Worm (Caenorhabditis elegans) whole organism, midembryonic: ENCODE measurements around the gene D1022.5.
A peak's percentile ranks its signal among the peaks of the same experiment; 100 is the strongest.

ENCODE experiments used
- T22C8.4 ChIP-seq: fragments of 200-800 bp; sonication (Bioruptor generic); IDR thresholded peaks from 2 replicates; pipeline ENCODE4 v1.3.6; 2022; ENCODE audit warnings: missing genetic modification characterization, missing compliant biosample characterization
- cog-1 ChIP-seq: sonication (generic microtip); optimal IDR thresholded peaks from 2 replicates; lab custom pipeline; 2016; ENCODE audit warnings: missing genetic modification characterization, missing compliant biosample characterization
- flt-1 ChIP-seq: fragments of 200-800 bp; sonication (Bioruptor generic); IDR thresholded peaks from 2 replicates; pipeline ENCODE4 v1.3.6; 2022; ENCODE audit warnings: missing genetic modification characterization, missing compliant biosample characterization
- klf-2 ChIP-seq: fragments of 200-800 bp; sonication (Bioruptor generic); conservative IDR thresholded peaks from 2 replicates; pipeline ENCODE4 v1.3.6; 2022; ENCODE audit warnings: missing genetic modification reagents, missing genetic modification characterization, missing compliant biosample characterization
- med-1 ChIP-seq: sonication (generic microtip); optimal IDR thresholded peaks from 2 replicates; lab custom pipeline; 2017; ENCODE audit warnings: missing genetic modification characterization, mild to moderate bottlenecking, missing compliant biosample characterization, antibody characterized with exemption, missing genetic modification reagents; ENCODE audit not compliant: insufficient read depth
- ref-1 ChIP-seq: fragments of 200-800 bp; sonication (Bioruptor generic); conservative IDR thresholded peaks from 2 replicates; pipeline ENCODE4 v1.3.6; 2022; ENCODE audit warnings: missing genetic modification reagents, missing genetic modification characterization, missing compliant biosample characterization
- tab-1 ChIP-seq: fragments of 200-800 bp; sonication (Bioruptor generic); IDR thresholded peaks from 2 replicates; pipeline ENCODE4 v1.3.6; 2022; ENCODE audit warnings: missing genetic modification characterization, missing compliant biosample characterization
- ztf-23 ChIP-seq: fragments of 200-800 bp; sonication (Bioruptor generic); IDR thresholded peaks from 2 replicates; pipeline ENCODE4 v1.3.6; 2022; ENCODE audit warnings: missing genetic modification reagents, missing genetic modification characterization, missing compliant biosample characterization
- ztf-29 ChIP-seq: fragments of 200-800 bp; sonication (Bioruptor generic); IDR thresholded peaks from 2 replicates; pipeline ENCODE4 v1.3.6; 2022; ENCODE audit warnings: missing genetic modification reagents, missing genetic modification characterization, missing compliant biosample characterization

Gene D1022.5

ce11 chrII:7458706-7459105 lies at the start of gene D1022.5:
Gene D1022.5, minus strand, starts transcription at chrII:7458806.
- TF ChIP-seq med-1 (GFP tag; lab: Kevin White, UChicago) = no peak

- TF ChIP-seq flt-1 (GFP tag; lab: Robert Waterston, UW) = no peak
Measured at ce11 chrII:7505005-7505404, 46.4 kb upstream of the D1022.5 start, which contains the start of gene C28F5.1. Gene C28F5.1, plus strand, starts transcription at chrII:7505305.

ce11 chrII:7499390-7499789 lies 40.8 kb upstream of the D1022.5 start, which contains the start of gene srab-14:
Gene srab-14, minus strand, starts transcription at chrII:7499490.
- TF ChIP-seq ztf-29 (GFP tag; lab: Robert Waterston, UW) (no peak), ztf-23 (GFP tag; lab: Robert Waterston, UW) (no peak), cog-1 (tag; lab: Kevin White, UChicago) (no peak), T22C8.4 (GFP tag; lab: Robert Waterston, UW) (no peak), tab-1 (GFP tag; lab: Robert Waterston, UW) (no peak), ref-1 (no peak), med-1 (GFP tag; lab: Kevin White, UChicago) (no peak)

ce11 chrII:7496070-7496469 lies 37.5 kb upstream of the D1022.5 start, which contains the start of gene spi-1:
Gene spi-1, plus strand, starts transcription at chrII:7496247.
- no peak for TF ChIP-seq flt-1 (GFP tag; lab: Robert Waterston, UW)
- TF ChIP-seq cog-1 (tag; lab: Kevin White, UChicago) = no peak
- TF ChIP-seq ref-1 = no peak
- no peak for TF ChIP-seq ztf-23 (GFP tag; lab: Robert Waterston, UW)
- no peak for TF ChIP-seq klf-2 (GFP tag; lab: Robert Waterston, UW)
- TF ChIP-seq med-1 (GFP tag; lab: Kevin White, UChicago) = no peak
- TF ChIP-seq T22C8.4 (GFP tag; lab: Robert Waterston, UW) = no peak
- TF ChIP-seq ztf-29 (GFP tag; lab: Robert Waterston, UW) = no peak
- no peak for TF ChIP-seq tab-1 (GFP tag; lab: Robert Waterston, UW)

ce11 chrII:7494155-7494554 lies 35.5 kb upstream of the D1022.5 start, which contains the start of gene R10H1.1:
Gene R10H1.1, plus strand, starts transcription at chrII:7494455.
- TF ChIP-seq tab-1 (GFP tag; lab: Robert Waterston, UW) (no peak), med-1 (GFP tag; lab: Kevin White, UChicago) (no peak), ztf-23 (GFP tag; lab: Robert Waterston, UW) (no peak), ref-1 (no peak)

- TF ChIP-seq med-1 (GFP tag; lab: Kevin White, UChicago) = no peak
- TF ChIP-seq ref-1 = no peak
- TF ChIP-seq cog-1 (tag; lab: Kevin White, UChicago) = no peak
- no peak for TF ChIP-seq ztf-29 (GFP tag; lab: Robert Waterston, UW)
- TF ChIP-seq tab-1 (GFP tag; lab: Robert Waterston, UW) = no peak
- TF ChIP-seq klf-2 (GFP tag; lab: Robert Waterston, UW) = no peak
- TF ChIP-seq ztf-23 (GFP tag; lab: Robert Waterston, UW) = no peak
- TF ChIP-seq flt-1 (GFP tag; lab: Robert Waterston, UW) = no peak
- TF ChIP-seq T22C8.4 (GFP tag; lab: Robert Waterston, UW) = no peak
Measured at ce11 chrII:7493599-7493998, 35.0 kb upstream of the D1022.5 start, which contains the start of gene nas-23. Gene nas-23, minus strand, starts transcription at chrII:7493699.

ce11 chrII:7489605-7490004 lies 31.0 kb upstream of the D1022.5 start, which contains the start of gene D1022.9:
Gene D1022.9, minus strand, starts transcription at chrII:7489705.
- TF ChIP-seq med-1 (GFP tag; lab: Kevin White, UChicago) (no peak), ztf-29 (GFP tag; lab: Robert Waterston, UW) (no peak), flt-1 (GFP tag; lab: Robert Waterston, UW) (no peak), T22C8.4 (GFP tag; lab: Robert Waterston, UW) (no peak), ref-1 (no peak), cog-1 (tag; lab: Kevin White, UChicago) (no peak), klf-2 (GFP tag; lab: Robert Waterston, UW) (no peak), tab-1 (GFP tag; lab: Robert Waterston, UW) (no peak), ztf-23 (GFP tag; lab: Robert Waterston, UW) (no peak)

- no peak for TF ChIP-seq ztf-23 (GFP tag; lab: Robert Waterston, UW)
- TF ChIP-seq tab-1 (GFP tag; lab: Robert Waterston, UW) = no peak
- no peak for TF ChIP-seq med-1 (GFP tag; lab: Kevin White, UChicago)
- TF ChIP-seq klf-2 (GFP tag; lab: Robert Waterston, UW) = no peak
- TF ChIP-seq ztf-29 (GFP tag; lab: Robert Waterston, UW) = no peak
- no peak for TF ChIP-seq T22C8.4 (GFP tag; lab: Robert Waterston, UW)
- TF ChIP-seq ref-1 = no peak
- no peak for TF ChIP-seq flt-1 (GFP tag; lab: Robert Waterston, UW)
- TF ChIP-seq cog-1 (tag; lab: Kevin White, UChicago) = no peak
Measured at ce11 chrII:7483009-7483408, 24.4 kb upstream of the D1022.5 start, which contains the start of gene cah-2. Gene cah-2, minus strand, starts transcription at chrII:7483109.

ce11 chrII:7478487-7479234 lies 20.1 kb upstream of the D1022.5 start, which contains the start of the genes aka-1 and ubc-6:
Gene aka-1, minus strand, starts transcription at chrII:7478537.
Gene ubc-6, plus strand, starts transcription at chrII:7479187.
- TF ChIP-seq cog-1 (tag; lab: Kevin White, UChicago) = peak; percentile 45
- TF ChIP-seq tab-1 (GFP tag; lab: Robert Waterston, UW) = peak; percentile 78; the same call in 1 of the 2 replicates
- no peak; the same call in 1 of the 2 replicates for TF ChIP-seq ztf-29 (GFP tag; lab: Robert Waterston, UW)
- peak; percentile 80 for TF ChIP-seq ztf-23 (GFP tag; lab: Robert Waterston, UW)
- TF ChIP-seq med-1 (GFP tag; lab: Kevin White, UChicago) = no peak
- TF ChIP-seq klf-2 (GFP tag; lab: Robert Waterston, UW) = peak; percentile 66
- TF ChIP-seq ref-1 = 0 out of 2 replicates have a peak, but pooled peaks have one; percentile 33
- peak; percentile 64 for TF ChIP-seq T22C8.4 (GFP tag; lab: Robert Waterston, UW)
- peak; percentile 74 for TF ChIP-seq flt-1 (GFP tag; lab: Robert Waterston, UW)
